Worm (Caenorhabditis elegans): ENCODE data around the gene gnrr-5.

The gnrr-5 gene

ce11 chrV:4499156-4499808, 44.7 kb upstream of the gnrr-5 start:
- TF ChIP-seq nhr-129 (tag; optimal IDR thresholded peaks at IDR 0.05) = peak; percentile 37
- no peak for TF ChIP-seq zag-1 (tag; optimal IDR thresholded peaks at IDR 0.05)
- TF ChIP-seq ceh-82 (tag; optimal IDR thresholded peaks at IDR 0.05) = no peak
- peak in 1 of 2 experiments; percentile 85 for TF ChIP-seq lsy-2 (tag; optimal IDR thresholded peaks at IDR 0.05)
- peak; percentile 11 for TF ChIP-seq nhr-23 (tag; optimal IDR thresholded peaks at IDR 0.05)
- peak; percentile 55 for TF ChIP-seq lin-13 (GFP tag; optimal IDR thresholded peaks at IDR 0.05)
- no peak for TF ChIP-seq ZK546.5 (tag; optimal IDR thresholded peaks at IDR 0.05)
- TF ChIP-seq ceh-16 (tag; optimal IDR thresholded peaks at IDR 0.05) = peak; percentile 56
- TF ChIP-seq gmeb-1 (tag; optimal IDR thresholded peaks at IDR 0.05) = no peak
- no peak for TF ChIP-seq elt-3 (tag; optimal IDR thresholded peaks at IDR 0.05)
- TF ChIP-seq Y55F3AM.14 (GFP tag; optimal IDR thresholded peaks at IDR 0.05) = peak; percentile 51
- no peak for TF ChIP-seq snpc-4 (tag; optimal IDR thresholded peaks at IDR 0.05)
- no peak for TF ChIP-seq nhr-6 (tag; optimal IDR thresholded peaks at IDR 0.05)
- TF ChIP-seq sma-9 (GFP tag; optimal IDR thresholded peaks at IDR 0.05) = no peak
- TF ChIP-seq sma-9 (tag; optimal IDR thresholded peaks at IDR 0.05) = no peak
- no peak for TF ChIP-seq alr-1 (tag; optimal IDR thresholded peaks at IDR 0.05)
- peak; percentile 34 for TF ChIP-seq C34F6.9 (tag; optimal IDR thresholded peaks at IDR 0.05)
- TF ChIP-seq mdl-1 (tag; optimal IDR thresholded peaks at IDR 0.05) = no peak
- TF ChIP-seq crh-2 (tag; optimal IDR thresholded peaks at IDR 0.05) = peak; percentile 18
- peak; percentile 20 for TF ChIP-seq F13H6.1 (tag; optimal IDR thresholded peaks at IDR 0.05)
- no peak for TF ChIP-seq mbf-1 (tag; optimal IDR thresholded peaks at IDR 0.05)
- no peak for TF ChIP-seq elt-1 (tag; optimal IDR thresholded peaks at IDR 0.05)
- TF ChIP-seq ztf-11 (tag; optimal IDR thresholded peaks at IDR 0.05) = no peak
- no peak for TF ChIP-seq unc-39 (tag; optimal IDR thresholded peaks at IDR 0.05)
- TF ChIP-seq nhr-237 (tag; optimal IDR thresholded peaks at IDR 0.05) = no peak
- TF ChIP-seq ztf-1 (GFP tag; conservative IDR thresholded peaks at IDR 0.05) = no peak
- no peak for TF ChIP-seq skn-1 (tag; optimal IDR thresholded peaks at IDR 0.05)
- peak; percentile 90 for TF ChIP-seq unc-62 (GFP tag; optimal IDR thresholded peaks at IDR 0.05)
- no peak for TF ChIP-seq lin-11 (tag; optimal IDR thresholded peaks at IDR 0.05)
- peak; percentile 47 for TF ChIP-seq nhr-25 (tag; optimal IDR thresholded peaks at IDR 0.05)
- TF ChIP-seq dmd-4 (tag; optimal IDR thresholded peaks at IDR 0.05) = no peak
- peak; percentile 73 for TF ChIP-seq unc-55 (GFP tag; optimal IDR thresholded peaks at IDR 0.05)
- TF ChIP-seq blmp-1 (tag; optimal IDR thresholded peaks at IDR 0.05; ENCODE audit: insufficient read depth) = no peak
- TF ChIP-seq nhr-11 (tag; optimal IDR thresholded peaks at IDR 0.05) = no peak

DNA sequence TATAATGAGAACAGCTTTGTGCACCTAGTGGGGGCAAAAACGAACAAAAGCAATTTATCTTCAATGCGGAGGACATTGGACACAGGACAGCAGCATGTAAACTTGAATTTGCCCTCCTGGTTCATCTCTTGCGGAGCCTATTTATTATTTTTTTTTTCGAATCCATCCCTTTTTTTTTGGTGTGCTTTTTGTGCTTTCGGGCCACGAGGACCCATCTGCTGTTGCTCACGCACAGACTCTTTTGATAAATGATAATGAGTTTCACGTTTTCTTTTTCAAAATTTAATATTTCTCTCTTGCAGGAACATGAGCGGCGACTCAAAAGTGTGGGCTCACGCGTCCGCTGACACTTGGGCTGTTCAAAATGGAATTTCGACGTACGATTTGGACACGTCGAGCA, 42.6 kb upstream of the gnrr-5 start, which contains the start of gene unc-62:
Gene unc-62, plus strand, starts transcription at position 301 of the 400 bp plus-strand sequence.
- TF ChIP-seq nhr-129 (tag; optimal IDR thresholded peaks at IDR 0.05) (no peak), nhr-237 (tag; optimal IDR thresholded peaks at IDR 0.05) (no peak), Y55F3AM.14 (GFP tag; optimal IDR thresholded peaks at IDR 0.05) (no peak), peb-1 (tag; optimal IDR thresholded peaks at IDR 0.05) (no peak), ztf-4 (tag; optimal IDR thresholded peaks at IDR 0.05) (no peak)

DNA sequence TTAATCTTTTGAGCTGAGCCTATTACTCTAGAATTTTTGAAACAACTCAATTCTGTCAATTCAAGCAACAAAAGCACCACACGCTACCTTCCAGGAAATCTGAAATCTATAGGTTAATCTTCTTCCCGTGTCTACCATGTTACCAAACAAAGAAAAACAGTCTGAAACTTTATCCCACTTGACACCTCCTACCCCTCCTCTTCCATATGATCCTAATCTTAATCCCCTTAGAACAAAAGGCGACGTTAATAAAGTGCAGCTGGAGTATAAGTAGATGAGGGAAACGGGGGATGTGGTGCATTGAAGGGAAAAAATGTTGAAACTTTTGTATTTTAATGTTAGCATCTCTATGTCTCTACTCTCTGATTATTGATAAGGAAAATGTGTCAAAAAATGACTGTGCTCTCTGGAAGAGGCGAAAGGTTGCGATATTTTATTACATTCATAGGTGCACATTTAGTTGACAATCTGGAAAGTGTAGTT, 41.6 kb upstream of the gnrr-5 start:
- no peak for TF ChIP-seq nhr-25 (tag; optimal IDR thresholded peaks at IDR 0.05)
- TF ChIP-seq F13H6.1 (tag; optimal IDR thresholded peaks at IDR 0.05) = no peak
- peak; percentile 28 for TF ChIP-seq fos-1 (tag; optimal IDR thresholded peaks at IDR 0.05)
- no peak for TF ChIP-seq ztf-4 (tag; optimal IDR thresholded peaks at IDR 0.05)
- no peak for TF ChIP-seq nhr-21 (tag; optimal IDR thresholded peaks at IDR 0.05)
- TF ChIP-seq lsy-2 (tag; optimal IDR thresholded peaks at IDR 0.05) = no peak
